Worm (Caenorhabditis elegans): Measurements from ENCODE around the gene F46F2.5.
A peak's percentile ranks its signal among the peaks of the same experiment; 100 is the strongest.

The F46F2.5 gene

ce11 chrX:15297396-15297827, 34.9 kb downstream of the F46F2.5 start (continued):
- TF ChIP-seq C06A6.2 (GFP tag; conservative IDR thresholded peaks at IDR 0.05) (no peak), hlh-26 (GFP tag; conservative IDR thresholded peaks at IDR 0.05) (no peak), unc-62 (GFP tag; optimal IDR thresholded peaks at IDR 0.05) (no peak), madf-6 (GFP tag; IDR thresholded peaks at IDR 0.05) (peak; percentile 62), lsl-1 (GFP tag; optimal IDR thresholded peaks at IDR 0.05) (no peak), T07F8.4 (tag; optimal IDR thresholded peaks at IDR 0.05) (peak; percentile 81), nhr-80 (tag; optimal IDR thresholded peaks at IDR 0.05) (no peak), attf-3 (GFP tag; conservative IDR thresholded peaks at IDR 0.05) (no peak), Y67H2A.10 (GFP tag; conservative IDR thresholded peaks at IDR 0.05) (no peak), aptf-3 (GFP tag; IDR thresholded peaks at IDR 0.05) (0 out of 2 replicates have a peak, but pooled peaks have one; percentile 6), aptf-2 (GFP tag; conservative IDR thresholded peaks at IDR 0.05) (0 out of 2 replicates have a peak, but pooled peaks have one; percentile 45), lin-35 (GFP tag; optimal IDR thresholded peaks at IDR 0.05) (peak in 1 of 3 experiments; percentile 64), pha-4 (tag; optimal IDR thresholded peaks at IDR 0.05) (no peak), F57A8.1 (GFP tag; optimal IDR thresholded peaks at IDR 0.05) (peak; percentile 49), ceh-100 (GFP tag; IDR thresholded peaks at IDR 0.05) (peak; percentile 27; the same call in 1 of the 2 replicates), him-1 (tag; optimal IDR thresholded peaks at IDR 0.05) (peak; percentile 93), hlh-12 (tag; optimal IDR thresholded peaks at IDR 0.05) (peak; percentile 48), rcor-1 (GFP tag; IDR thresholded peaks at IDR 0.05) (peak; percentile 68; the same call in 1 of the 2 replicates), ztf-18 (tag; optimal IDR thresholded peaks at IDR 0.05) (peak; percentile 79), lin-54 (GFP tag; optimal IDR thresholded peaks at IDR 0.05) (peak; percentile 64), nfyb-1 (GFP tag; IDR thresholded peaks at IDR 0.05) (peak; percentile 88), snpc-1.3 (tag; optimal IDR thresholded peaks at IDR 0.05; ENCODE audit: insufficient read depth) (peak; percentile 65), lir-1 (GFP tag; conservative IDR thresholded peaks at IDR 0.05) (no peak), F55B11.4 (tag; optimal IDR thresholded peaks at IDR 0.05; ENCODE audit: borderline replicate concordance, insufficient read depth) (no peak), attf-5 (GFP tag; optimal IDR thresholded peaks at IDR 0.05) (peak; percentile 38), F39B2.1 (GFP tag; IDR thresholded peaks at IDR 0.05) (no peak), pbrm-1 (GFP tag; IDR thresholded peaks at IDR 0.05) (peak; percentile 84), madf-3 (GFP tag; IDR thresholded peaks at IDR 0.05) (no peak), lsy-27 (tag; optimal IDR thresholded peaks at IDR 0.05; ENCODE audit: borderline replicate concordance, insufficient read depth) (no peak), mel-28 (tag; optimal IDR thresholded peaks at IDR 0.05; ENCODE audit: borderline replicate concordance) (no peak), egrh-3 (GFP tag; IDR thresholded peaks at IDR 0.05) (no peak), hmg-20 (GFP tag; IDR thresholded peaks at IDR 0.05) (peak; percentile 60), bed-1 (GFP tag; IDR thresholded peaks at IDR 0.05) (no peak), repo-1 (tag; optimal IDR thresholded peaks at IDR 0.05) (peak; percentile 20), F57C9.4 (tag; optimal IDR thresholded peaks at IDR 0.05) (no peak), sptf-2 (GFP tag; optimal IDR thresholded peaks at IDR 0.05) (no peak), ccch-3 (GFP tag; optimal IDR thresholded peaks at IDR 0.05) (peak; percentile 49), hrde-1 (tag; optimal IDR thresholded peaks at IDR 0.05; ENCODE audit: borderline replicate concordance) (peak; percentile 73), rec-8 (tag; optimal IDR thresholded peaks at IDR 0.05) (peak; percentile 69 to 91), ztf-6 (GFP tag; IDR thresholded peaks at IDR 0.05) (no peak), lin-40 (tag; optimal IDR thresholded peaks at IDR 0.05) (peak; percentile 74), akir-1 (GFP tag; optimal IDR thresholded peaks at IDR 0.05) (no peak), atf-7 (tag; optimal IDR thresholded peaks at IDR 0.05) (peak; percentile 68), zfh-2 (GFP tag; conservative IDR thresholded peaks at IDR 0.05) (no peak), ztf-22 (GFP tag; optimal IDR thresholded peaks at IDR 0.05) (peak; percentile 33), rpc-1 (optimal IDR thresholded peaks at IDR 0.05) (peak; percentile 96), rpc-1 (tag; optimal IDR thresholded peaks at IDR 0.05) (peak; percentile 98), nhr-120 (GFP tag; IDR thresholded peaks at IDR 0.05) (0 out of 2 replicates have a peak, but pooled peaks have one; percentile 30)

Data from whole organism, young adult.